Fruit fly (Drosophila melanogaster) whole organism, embryonic: ENCODE data around the gene CG1999.
A peak's percentile ranks its signal among the peaks of the same experiment; 100 is the strongest.

Experiments
- CG10209 ChIP-seq: fragments of 200-800 bp; sonication (Bioruptor generic); optimal IDR thresholded peaks from 3 replicates; lab custom pipeline; 2017; ENCODE audit warnings: missing biosample characterization, mild to moderate bottlenecking, missing genetic modification characterization, missing genetic modification reagents
- CG10543 ChIP-seq: fragments of 200-800 bp; sonication (Bioruptor generic); optimal IDR thresholded peaks from 3 replicates; lab custom pipeline; 2017; ENCODE audit warnings: missing biosample characterization, mild to moderate bottlenecking, missing genetic modification characterization, moderate library complexity
- CG11247 ChIP-seq: fragments of 200-800 bp; sonication (Bioruptor generic); IDR thresholded peaks from 2 replicates; pipeline ENCODE4 v1.3.6; 2022; ENCODE audit warnings: missing biosample characterization, missing genetic modification characterization
- CG12299 ChIP-seq: fragments of 200-800 bp; sonication (Bioruptor generic); optimal IDR thresholded peaks from 2 replicates; lab custom pipeline; 2018; ENCODE audit warnings: missing biosample characterization, mild to moderate bottlenecking, missing genetic modification characterization
- CG12391 ChIP-seq: fragments of 200-800 bp; sonication (Bioruptor generic); optimal IDR thresholded peaks from 3 replicates; lab custom pipeline; 2018; ENCODE audit warnings: missing biosample characterization, mild to moderate bottlenecking, missing genetic modification characterization, moderate library complexity
- CG12744 ChIP-seq: fragments of 200-800 bp; sonication (Bioruptor generic); optimal IDR thresholded peaks from 2 replicates; lab custom pipeline; 2016; ENCODE audit warnings: missing biosample characterization, missing genetic modification characterization
- CG14050 ChIP-seq: fragments of 200-800 bp; sonication (Bioruptor generic); IDR thresholded peaks from 3 replicates; pipeline ENCODE4 v1.3.6; 2022; ENCODE audit warnings: missing biosample characterization, missing genetic modification characterization
- CG14710 ChIP-seq: fragments of 200-800 bp; sonication (Bioruptor generic); optimal IDR thresholded peaks from 3 replicates; lab custom pipeline; 2019; ENCODE audit warnings: missing biosample characterization, mild to moderate bottlenecking, missing genetic modification characterization, moderate library complexity
- CG15601 ChIP-seq: fragments of 200-800 bp; sonication (Bioruptor generic); optimal IDR thresholded peaks from 3 replicates; lab custom pipeline; 2019; ENCODE audit warnings: missing biosample characterization, mild to moderate bottlenecking, missing genetic modification characterization, moderate library complexity
- CG17359 ChIP-seq: fragments of 200-800 bp; sonication (Bioruptor generic); optimal IDR thresholded peaks from 3 replicates; lab custom pipeline; 2018; ENCODE audit warnings: missing biosample characterization, mild to moderate bottlenecking, missing genetic modification characterization, moderate library complexity
- CG18011 ChIP-seq: fragments of 200-800 bp; sonication (Bioruptor generic); optimal IDR thresholded peaks from 2 replicates; lab custom pipeline; 2017; ENCODE audit warnings: missing biosample characterization, missing genetic modification characterization, mild to moderate bottlenecking, moderate library complexity, missing genotype
- CG18619 ChIP-seq: fragments of 200-800 bp; sonication (Bioruptor generic); optimal IDR thresholded peaks from 3 replicates; lab custom pipeline; 2017; ENCODE audit warnings: missing biosample characterization, mild to moderate bottlenecking, missing genetic modification characterization
- CG18764 ChIP-seq: fragments of 200-800 bp; sonication (Bioruptor generic); optimal IDR thresholded peaks from 3 replicates; lab custom pipeline; 2016; ENCODE audit warnings: missing biosample characterization, missing genetic modification characterization
- CG2116 ChIP-seq: fragments of 200-800 bp; sonication (Bioruptor generic); optimal IDR thresholded peaks from 3 replicates; lab custom pipeline; 2018; ENCODE audit warnings: missing biosample characterization, mild to moderate bottlenecking, missing genetic modification characterization
- CG2199 ChIP-seq: fragments of 200-800 bp; sonication (Bioruptor generic); IDR thresholded peaks from 3 replicates; pipeline ENCODE4 v1.3.6; 2022; ENCODE audit warnings: missing biosample characterization, missing genetic modification characterization
- CG30403 ChIP-seq: fragments of 200-800 bp; sonication (Bioruptor generic); optimal IDR thresholded peaks from 3 replicates; lab custom pipeline; 2016; ENCODE audit warnings: missing biosample characterization, missing genetic modification characterization
- CG4328 ChIP-seq: fragments of 200-800 bp; sonication (Bioruptor generic); optimal IDR thresholded peaks from 3 replicates; lab custom pipeline; 2017; ENCODE audit warnings: missing biosample characterization, missing genetic modification reagents, missing genetic modification characterization
- CG7372 ChIP-seq: fragments of 200-800 bp; sonication (Bioruptor generic); IDR thresholded peaks from 2 replicates; pipeline ENCODE4 v1.3.6; 2022; ENCODE audit warnings: missing biosample characterization, missing genetic modification characterization
- CG7556 ChIP-seq: fragments of 200-800 bp; sonication (Bioruptor generic); optimal IDR thresholded peaks from 2 replicates; lab custom pipeline; 2017; ENCODE audit warnings: missing biosample characterization, mild to moderate bottlenecking, missing genetic modification characterization
- CG8388 ChIP-seq: fragments of 200-800 bp; sonication (Bioruptor generic); optimal IDR thresholded peaks from 2 replicates; lab custom pipeline; 2019; ENCODE audit warnings: missing biosample characterization, mild to moderate bottlenecking, missing genetic modification characterization, moderate library complexity
- CG9817 ChIP-seq: fragments of 200-800 bp; sonication (Bioruptor generic); optimal IDR thresholded peaks from 2 replicates; lab custom pipeline; 2018; ENCODE audit warnings: missing biosample characterization, mild to moderate bottlenecking, missing genetic modification characterization, moderate library complexity
- CoRest ChIP-seq: fragments of 200-800 bp; sonication (Bioruptor generic); optimal IDR thresholded peaks from 3 replicates; lab custom pipeline; 2018; ENCODE audit warnings: missing biosample characterization, mild to moderate bottlenecking, missing genetic modification characterization, moderate library complexity
- Dad ChIP-seq: fragments of 200-800 bp; sonication (Bioruptor generic); optimal IDR thresholded peaks from 3 replicates; lab custom pipeline; 2016; ENCODE audit warnings: missing biosample characterization, missing genetic modification characterization
- E2f2 ChIP-seq: fragments of 200-800 bp; sonication (Bioruptor generic); IDR thresholded peaks from 2 replicates; pipeline ENCODE4 v1.3.6; 2022; ENCODE audit warnings: missing biosample characterization, missing genetic modification characterization
- HHEX ChIP-seq: fragments of 200-800 bp; sonication (Bioruptor generic); optimal IDR thresholded peaks from 3 replicates; lab custom pipeline; 2017; ENCODE audit warnings: missing biosample characterization, mild to moderate bottlenecking, missing genetic modification characterization, missing genetic modification reagents
- HLH4C ChIP-seq: fragments of 200-800 bp; sonication (Bioruptor generic); IDR thresholded peaks from 3 replicates; pipeline ENCODE4 v1.3.6; 2022; ENCODE audit warnings: missing biosample characterization, missing genetic modification characterization; ENCODE audit not compliant: partially characterized antibody
- Hr78 ChIP-seq, 2 experiments: fragments of 200-800 bp in 1 of 2; fragments of >200 bp in 1 of 2; sonication (Bioruptor generic) in 1 of 2; optimal IDR thresholded peaks; 2 replicates each; lab custom pipeline; 2017 to 2019; ENCODE audit warnings: missing biosample characterization in 2 of 2, missing genetic modification characterization in 2 of 2, mild to moderate bottlenecking in 1 of 2, moderate library complexity in 1 of 2
- Myb ChIP-seq: fragments of 200-800 bp; sonication (Bioruptor generic); optimal IDR thresholded peaks from 2 replicates; lab custom pipeline; 2016; ENCODE audit warnings: missing biosample characterization, missing genetic modification characterization
- Rx ChIP-seq: fragments of 200-800 bp; sonication (Bioruptor generic); IDR thresholded peaks from 2 replicates; pipeline ENCODE4 v1.3.6; 2022; ENCODE audit warnings: missing biosample characterization, missing genetic modification characterization
- Six4 ChIP-seq: fragments of 200-800 bp; sonication (Bioruptor generic); optimal IDR thresholded peaks from 2 replicates; lab custom pipeline; 2016; ENCODE audit warnings: missing biosample characterization, missing genetic modification characterization
- Sox100B ChIP-seq: fragments of 200-800 bp; sonication (Bioruptor generic); optimal IDR thresholded peaks from 3 replicates; lab custom pipeline; 2018; ENCODE audit warnings: missing biosample characterization, mild to moderate bottlenecking, missing genetic modification characterization
- Sry-β ChIP-seq: fragments of 200-800 bp; sonication (Bioruptor generic); optimal IDR thresholded peaks from 2 replicates; lab custom pipeline; 2018; ENCODE audit warnings: missing biosample characterization, mild to moderate bottlenecking, missing genetic modification characterization, moderate library complexity
- TFAM ChIP-seq: fragments of 200-800 bp; sonication (Bioruptor generic); optimal IDR thresholded peaks from 2 replicates; lab custom pipeline; 2017; ENCODE audit warnings: missing biosample characterization, missing genetic modification characterization, inconsistent platforms
- Trl ChIP-seq, 3 experiments: fragments of >200 bp in 2 of 3; fragments of 200-800 bp in 1 of 3; sonication (Bioruptor generic) in 1 of 3; optimal IDR thresholded peaks; 2 replicates in 1 of 3; 3 replicates in 2 of 3; lab custom pipeline; 2016 to 2017; ENCODE audit warnings: missing biosample characterization in 1 of 3, missing genetic modification characterization in 1 of 3
- ac ChIP-seq: fragments of 200-800 bp; sonication (Bioruptor generic); optimal IDR thresholded peaks from 3 replicates; lab custom pipeline; 2017; ENCODE audit warnings: missing biosample characterization, mild to moderate bottlenecking, missing genetic modification characterization
- btn ChIP-seq: fragments of 200-800 bp; sonication (Bioruptor generic); optimal IDR thresholded peaks from 2 replicates; lab custom pipeline; 2016; ENCODE audit warnings: missing biosample characterization, missing genetic modification characterization
- cwo ChIP-seq: fragments of 200-800 bp; sonication (Bioruptor generic); optimal IDR thresholded peaks from 3 replicates; lab custom pipeline; 2017; ENCODE audit warnings: missing biosample characterization, missing genetic modification characterization, mild to moderate bottlenecking, moderate library complexity, missing genetic modification reagents
- da ChIP-seq: fragments of 200-800 bp; sonication (Bioruptor generic); optimal IDR thresholded peaks from 2 replicates; lab custom pipeline; 2016; ENCODE audit warnings: missing biosample characterization, missing genetic modification characterization
- exex ChIP-seq: fragments of 200-800 bp; sonication (Bioruptor generic); optimal IDR thresholded peaks from 4 replicates; lab custom pipeline; 2018; ENCODE audit warnings: missing biosample characterization, mild to moderate bottlenecking, missing genetic modification characterization, moderate library complexity
- oc ChIP-seq: fragments of 200-800 bp; sonication (Bioruptor generic); optimal IDR thresholded peaks from 2 replicates; lab custom pipeline; 2018; ENCODE audit warnings: missing biosample characterization, mild to moderate bottlenecking, missing genetic modification characterization, moderate library complexity
- prd ChIP-seq, 3 experiments: fragments of >200 bp in 2 of 3; fragments of 200-800 bp in 1 of 3; sonication (Bioruptor generic) in 1 of 3; optimal IDR thresholded peaks in 2 of 3; IDR thresholded peaks in 1 of 3; 2 replicates in 2 of 3; 3 replicates in 1 of 3; pipeline versions ENCODE4 v1.3.6 to Lab custom; 2017 to 2022; ENCODE audit warnings: missing biosample characterization in 1 of 3, missing genetic modification characterization in 1 of 3
- schlank ChIP-seq: fragments of 200-800 bp; sonication (Bioruptor generic); optimal IDR thresholded peaks from 2 replicates; lab custom pipeline; 2018; ENCODE audit warnings: missing biosample characterization, mild to moderate bottlenecking, missing genetic modification characterization
- seq ChIP-seq: fragments of 200-800 bp; sonication (Bioruptor generic); IDR thresholded peaks from 2 replicates; pipeline ENCODE4 v1.3.6; 2022; ENCODE audit warnings: missing biosample characterization, missing genetic modification characterization
- tap ChIP-seq: fragments of 200-800 bp; optimal IDR thresholded peaks from 3 replicates; lab custom pipeline; 2019; ENCODE audit warnings: missing biosample characterization, mild to moderate bottlenecking, missing genetic modification characterization, moderate library complexity
- ttk ChIP-seq: fragments of 200-800 bp; sonication (Bioruptor generic); IDR thresholded peaks from 2 replicates; pipeline ENCODE4 v2.1.2; 2022; ENCODE audit warnings: missing biosample characterization, missing genetic modification characterization
- wor ChIP-seq: fragments of 200-800 bp; sonication (Bioruptor generic); IDR thresholded peaks from 2 replicates; pipeline ENCODE4 v1.3.6; 2022; ENCODE audit warnings: missing biosample characterization, missing genetic modification characterization
- z ChIP-seq: fragments of 200-800 bp; sonication (Bioruptor generic); IDR thresholded peaks from 3 replicates; pipeline ENCODE4 v1.3.6; 2022; ENCODE audit warnings: missing biosample characterization, missing genetic modification characterization

Gene CG1999

DNA sequence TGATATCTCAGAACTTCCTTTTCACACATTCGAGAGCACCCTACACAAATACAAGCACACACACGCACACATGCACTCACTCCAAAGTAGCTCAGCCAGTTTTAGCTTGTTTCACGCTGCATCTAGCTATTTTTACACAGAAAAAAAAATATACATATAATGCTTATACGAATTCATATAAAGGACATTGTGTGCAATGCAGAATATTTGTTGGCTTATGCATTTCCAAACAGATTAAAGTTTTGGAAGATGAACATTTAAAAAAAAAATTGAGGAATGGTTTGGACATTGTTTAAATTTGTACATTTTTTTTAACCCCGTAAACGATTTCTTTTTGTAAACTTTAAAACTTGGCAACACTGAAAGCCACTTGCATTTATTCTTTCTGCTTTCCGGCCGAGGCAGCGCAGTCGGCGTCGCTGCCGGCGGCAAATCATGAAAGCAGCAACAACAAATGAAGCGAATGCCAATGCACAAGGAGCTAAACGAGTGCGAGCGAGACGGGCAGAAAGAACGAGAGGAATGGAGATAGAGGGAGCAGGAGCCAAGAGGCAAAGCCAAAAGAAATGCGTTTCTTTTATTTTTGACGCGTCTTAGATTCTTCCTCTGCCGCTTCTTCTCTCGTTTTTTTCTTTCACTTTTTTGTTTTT is 39.4 kb upstream of the CG1999 start (continued):
- TF ChIP-seq CG14710 (tag; lab: Kevin White, UChicago) (peak; percentile 93), CG18011 (GFP tag; lab: Kevin White, UChicago) (peak; percentile 6), Sox100B (GFP tag; lab: Kevin White, UChicago) (peak; percentile 80), CG8388 (GFP tag; lab: Kevin White, UChicago) (peak; percentile 90), CG4328 (GFP tag; lab: Kevin White, UChicago) (no peak), tap (tag; lab: Kevin White, UChicago) (peak; percentile 47), CG12299 (peak; percentile 31), CG12744 (no peak), Myb (no peak), E2f2 (GFP tag; lab: Robert Waterston, UW) (peak; percentile 39; the same call in 1 of the 2 replicates), CG30403 (GFP tag; lab: Kevin White, UChicago) (peak; percentile 84), Trl (optimal IDR thresholded peaks at IDR 0.05; lab: Kevin White, UChicago) (no peak), Trl (GFP tag; optimal IDR thresholded peaks at IDR 0.05; lab: Kevin White, UChicago) (peak; percentile 79), CG18619 (peak; percentile 65), CG12391 (tag; lab: Kevin White, UChicago) (peak; percentile 91), exex (tag; lab: Kevin White, UChicago) (no peak), da (peak; percentile 47), oc (peak; percentile 80), cwo (peak; percentile 4), ttk (GFP tag; lab: Robert Waterston, UW) (no peak), CG17359 (tag; lab: Kevin White, UChicago) (peak; percentile 76), z (GFP tag; lab: Robert Waterston, UW) (0 out of 3 replicates have a peak, but pooled peaks have one; percentile 25), HLH4C (GFP tag; lab: Robert Waterston, UW) (no peak), Sry-β (peak; percentile 92), CG7556 (GFP tag; lab: Kevin White, UChicago) (peak; percentile 85), prd (optimal IDR thresholded peaks at IDR 0.05; lab: Kevin White, UChicago) (no peak), prd (GFP tag; IDR thresholded peaks at IDR 0.05; lab: Robert Waterston, UW) (peak; percentile 76; the same call in 2 of the 3 replicates), schlank (tag; lab: Kevin White, UChicago) (no peak), TFAM (peak; percentile 6), btn (GFP tag; lab: Kevin White, UChicago) (peak; percentile 33), CG9817 (tag; lab: Kevin White, UChicago) (peak; percentile 10), CG14050 (GFP tag; lab: Robert Waterston, UW) (peak; percentile 18; the same call in 1 of the 3 replicates), Dad (GFP tag; lab: Kevin White, UChicago) (peak; percentile 44), CG2199 (GFP tag; lab: Robert Waterston, UW) (no peak), seq (GFP tag; lab: Robert Waterston, UW) (no peak), CG10209 (GFP tag; lab: Kevin White, UChicago) (peak; percentile 80), Rx (GFP tag; lab: Robert Waterston, UW) (peak; percentile 54), CG2116 (GFP tag; lab: Kevin White, UChicago) (peak; percentile 49), wor (GFP tag; lab: Robert Waterston, UW) (peak; percentile 70), Hr78 (GFP tag; optimal IDR thresholded peaks at IDR 0.05; lab: Kevin White, UChicago) (peak in 1 of 2 experiments; percentile 17), CG10543 (GFP tag; lab: Kevin White, UChicago) (no peak), Six4 (GFP tag; lab: Kevin White, UChicago) (peak; percentile 70), ac (peak; percentile 61), CG15601 (peak; percentile 86), CoRest (tag; lab: Kevin White, UChicago) (peak; percentile 85), CG11247 (GFP tag; lab: Robert Waterston, UW) (0 out of 2 replicates have a peak, but pooled peaks have one; percentile 35), CG7372 (GFP tag; lab: Robert Waterston, UW) (0 out of 2 replicates have a peak, but pooled peaks have one; percentile 26), HHEX (GFP tag; lab: Kevin White, UChicago) (peak; percentile 26), CG18764 (GFP tag; lab: Kevin White, UChicago) (peak; percentile 45)
